Fruit fly (Drosophila melanogaster) whole organism, embryonic: ENCODE measurements around the gene CG13838.

Source experiments
- Ada2b ChIP-seq: fragments of 200-800 bp; sonication (Bioruptor generic); IDR thresholded peaks from 2 replicates; pipeline ENCODE4 v1.3.6; 2022; ENCODE audit warnings: missing biosample characterization, missing genetic modification characterization
- Atf3 ChIP-seq: fragments of 200-800 bp; sonication (Bioruptor generic); optimal IDR thresholded peaks from 3 replicates; lab custom pipeline; 2016; ENCODE audit warnings: missing biosample characterization, missing genetic modification characterization
- CG10209 ChIP-seq: fragments of 200-800 bp; sonication (Bioruptor generic); optimal IDR thresholded peaks from 3 replicates; lab custom pipeline; 2017; ENCODE audit warnings: missing biosample characterization, mild to moderate bottlenecking, missing genetic modification characterization, missing genetic modification reagents
- CG1024 ChIP-seq: fragments of 200-800 bp; sonication (Bioruptor generic); IDR thresholded peaks from 2 replicates; pipeline ENCODE4 v1.3.6; 2022; ENCODE audit warnings: missing biosample characterization, missing genetic modification characterization
- CG10321 ChIP-seq: fragments of 200-800 bp; sonication (Bioruptor generic); IDR thresholded peaks from 2 replicates; pipeline ENCODE4 v1.3.6; 2022; ENCODE audit warnings: missing biosample characterization, missing genetic modification characterization
- CG10366 ChIP-seq: fragments of 200-800 bp; sonication (Bioruptor generic); IDR thresholded peaks from 2 replicates; pipeline ENCODE4 v1.3.6; 2022; ENCODE audit warnings: missing biosample characterization, missing genetic modification characterization
- CG12155 ChIP-seq: fragments of 200-800 bp; sonication (Bioruptor generic); optimal IDR thresholded peaks from 3 replicates; lab custom pipeline; 2016; ENCODE audit warnings: missing biosample characterization, missing genetic modification characterization
- CG12236 ChIP-seq: fragments of 200-800 bp; sonication (Bioruptor generic); optimal IDR thresholded peaks from 2 replicates; lab custom pipeline; 2016; ENCODE audit warnings: missing biosample characterization, missing genetic modification characterization
- CG1647 ChIP-seq: fragments of 200-800 bp; sonication (Bioruptor generic); optimal IDR thresholded peaks from 3 replicates; lab custom pipeline; 2016; ENCODE audit warnings: missing biosample characterization, missing genetic modification characterization
- CG18764 ChIP-seq: fragments of 200-800 bp; sonication (Bioruptor generic); optimal IDR thresholded peaks from 3 replicates; lab custom pipeline; 2016; ENCODE audit warnings: missing biosample characterization, missing genetic modification characterization
- CG2202 ChIP-seq: fragments of 200-800 bp; sonication (Bioruptor generic); optimal IDR thresholded peaks from 2 replicates; lab custom pipeline; 2018; ENCODE audit warnings: missing biosample characterization, mild to moderate bottlenecking, missing genetic modification characterization
- CG2712 ChIP-seq: fragments of 200-800 bp; optimal IDR thresholded peaks from 3 replicates; lab custom pipeline; 2019; ENCODE audit warnings: missing biosample characterization, mild to moderate bottlenecking, missing genetic modification characterization, moderate library complexity
- CG2875 ChIP-seq: fragments of 200-800 bp; sonication (Bioruptor generic); optimal IDR thresholded peaks from 2 replicates; lab custom pipeline; 2017; ENCODE audit warnings: missing biosample characterization, mild to moderate bottlenecking, missing genetic modification characterization, missing genetic modification reagents
- CG30431 ChIP-seq: fragments of 200-800 bp; sonication (Bioruptor generic); optimal IDR thresholded peaks from 2 replicates; lab custom pipeline; 2017; ENCODE audit warnings: missing biosample characterization, missing genetic modification characterization
- CG4730 ChIP-seq: fragments of 200-800 bp; sonication (Bioruptor generic); IDR thresholded peaks from 2 replicates; pipeline ENCODE4 v1.3.6; 2022; ENCODE audit warnings: missing biosample characterization, missing genetic modification characterization
- CG6654 ChIP-seq: fragments of 200-800 bp; sonication (Bioruptor generic); optimal IDR thresholded peaks from 2 replicates; lab custom pipeline; 2017; ENCODE audit warnings: missing biosample characterization, mild to moderate bottlenecking, missing genetic modification characterization
- CG7745 ChIP-seq: fragments of 200-800 bp; sonication (Bioruptor generic); optimal IDR thresholded peaks from 2 replicates; lab custom pipeline; 2018; ENCODE audit warnings: missing biosample characterization, mild to moderate bottlenecking, missing genetic modification characterization, moderate library complexity
- CG8359 ChIP-seq: fragments of 200-800 bp; sonication (Bioruptor generic); optimal IDR thresholded peaks from 2 replicates; lab custom pipeline; 2017; ENCODE audit warnings: missing biosample characterization, mild to moderate bottlenecking, missing genetic modification characterization, borderline replicate concordance
- CG8924 ChIP-seq: fragments of 200-800 bp; optimal IDR thresholded peaks from 3 replicates; lab custom pipeline; 2019; ENCODE audit warnings: missing biosample characterization, mild to moderate bottlenecking, missing genetic modification characterization, moderate library complexity
- CG9609 ChIP-seq: fragments of 200-800 bp; sonication (Bioruptor generic); optimal IDR thresholded peaks from 3 replicates; lab custom pipeline; 2016; ENCODE audit warnings: missing biosample characterization, missing genetic modification characterization
- CG9797 ChIP-seq: fragments of 200-800 bp; sonication (Bioruptor generic); optimal IDR thresholded peaks from 3 replicates; lab custom pipeline; 2018; ENCODE audit warnings: missing biosample characterization, mild to moderate bottlenecking, missing genetic modification characterization
- Camta ChIP-seq: fragments of 200-800 bp; sonication (Bioruptor generic); optimal IDR thresholded peaks from 2 replicates; lab custom pipeline; 2016; ENCODE audit warnings: missing biosample characterization, missing genetic modification characterization
- CoRest ChIP-seq: fragments of 200-800 bp; sonication (Bioruptor generic); optimal IDR thresholded peaks from 3 replicates; lab custom pipeline; 2018; ENCODE audit warnings: missing biosample characterization, mild to moderate bottlenecking, missing genetic modification characterization, moderate library complexity
- Elba2 ChIP-seq: fragments of 200-800 bp; sonication (Bioruptor generic); optimal IDR thresholded peaks from 3 replicates; lab custom pipeline; 2016; ENCODE audit warnings: missing biosample characterization, missing genetic modification characterization
- HLHmδ ChIP-seq: fragments of 200-800 bp; sonication (Bioruptor generic); optimal IDR thresholded peaks from 2 replicates; lab custom pipeline; 2018; ENCODE audit warnings: missing biosample characterization, mild to moderate bottlenecking, missing genetic modification characterization, moderate library complexity
- Hr51 ChIP-seq, 2 experiments: fragments of 200-800 bp; sonication (Bioruptor generic); optimal IDR thresholded peaks; 2 replicates in 1 of 2; 3 replicates in 1 of 2; lab custom pipeline; 2016 to 2018; ENCODE audit warnings: missing biosample characterization in 2 of 2, missing genetic modification characterization in 2 of 2, mild to moderate bottlenecking in 1 of 2, moderate library complexity in 1 of 2
- Optix ChIP-seq: fragments of 200-800 bp; sonication (Bioruptor generic); IDR thresholded peaks from 3 replicates; pipeline ENCODE4 v1.3.6; 2022; ENCODE audit warnings: missing biosample characterization, missing genetic modification characterization
- PHDP ChIP-seq: fragments of 200-800 bp; sonication (Bioruptor generic); optimal IDR thresholded peaks from 3 replicates; lab custom pipeline; 2018; ENCODE audit warnings: missing biosample characterization, mild to moderate bottlenecking, missing genetic modification characterization, moderate library complexity
- Usf ChIP-seq: fragments of 200-800 bp; sonication (Bioruptor generic); optimal IDR thresholded peaks from 2 replicates; lab custom pipeline; 2017; ENCODE audit warnings: missing genotype, missing biosample characterization, missing genetic modification characterization
- abd-A ChIP-seq: fragments of 200-800 bp; sonication (Bioruptor generic); optimal IDR thresholded peaks from 3 replicates; lab custom pipeline; 2019; ENCODE audit warnings: missing biosample characterization, mild to moderate bottlenecking, missing genetic modification characterization, moderate library complexity
- ash1 ChIP-seq: fragments of 200-800 bp; sonication (Bioruptor generic); optimal IDR thresholded peaks from 2 replicates; lab custom pipeline; 2018; ENCODE audit warnings: missing biosample characterization, mild to moderate bottlenecking, missing genetic modification characterization
- caup ChIP-seq: fragments of 200-800 bp; sonication (Bioruptor generic); optimal IDR thresholded peaks from 3 replicates; lab custom pipeline; 2017; ENCODE audit warnings: missing biosample characterization, mild to moderate bottlenecking, missing genetic modification characterization, moderate library complexity; ENCODE audit not compliant: severe bottlenecking
- cg ChIP-seq: fragments of 200-800 bp; sonication (Bioruptor generic); optimal IDR thresholded peaks from 3 replicates; lab custom pipeline; 2019; ENCODE audit warnings: missing biosample characterization, mild to moderate bottlenecking, missing genetic modification characterization, moderate library complexity
- corto ChIP-seq: fragments of 200-800 bp; sonication (Bioruptor generic); optimal IDR thresholded peaks from 2 replicates; lab custom pipeline; 2016; ENCODE audit warnings: missing biosample characterization, mild to moderate bottlenecking, missing genetic modification characterization, moderate library complexity
- crol ChIP-seq: fragments of 200-800 bp; sonication (Bioruptor generic); IDR thresholded peaks from 2 replicates; pipeline ENCODE4 v1.3.6; 2022; ENCODE audit warnings: missing biosample characterization, missing genetic modification characterization
- grn ChIP-seq: fragments of 200-800 bp; sonication (Bioruptor generic); optimal IDR thresholded peaks from 3 replicates; lab custom pipeline; 2017; ENCODE audit warnings: missing biosample characterization, missing genetic modification characterization
- gro ChIP-seq: fragments of 200-800 bp; sonication (Bioruptor generic); optimal IDR thresholded peaks from 2 replicates; lab custom pipeline; 2016; ENCODE audit warnings: missing biosample characterization, missing genetic modification characterization
- inv ChIP-seq: fragments of 200-800 bp; sonication (Bioruptor generic); IDR thresholded peaks from 2 replicates; pipeline ENCODE4 v1.3.6; 2022; ENCODE audit warnings: missing biosample characterization, missing genetic modification characterization; ENCODE audit not compliant: partially characterized antibody
- lab ChIP-seq: fragments of 200-800 bp; sonication (Bioruptor generic); optimal IDR thresholded peaks from 3 replicates; lab custom pipeline; 2017; ENCODE audit warnings: missing biosample characterization, missing genetic modification characterization, mild to moderate bottlenecking, moderate library complexity, missing genetic modification reagents
- lmd ChIP-seq: fragments of 200-800 bp; sonication (Bioruptor generic); IDR thresholded peaks from 2 replicates; pipeline ENCODE4 v1.3.6; 2022; ENCODE audit warnings: missing biosample characterization, missing genetic modification characterization
- maf-S ChIP-seq: fragments of 200-800 bp; sonication (Bioruptor generic); optimal IDR thresholded peaks from 2 replicates; lab custom pipeline; 2016; ENCODE audit warnings: missing biosample characterization, missing genetic modification characterization
- phol ChIP-seq: fragments of 200-800 bp; sonication (Bioruptor generic); optimal IDR thresholded peaks from 3 replicates; lab custom pipeline; 2018; ENCODE audit warnings: missing biosample characterization, mild to moderate bottlenecking, missing genetic modification characterization, moderate library complexity
- pros ChIP-seq: fragments of 200-800 bp; sonication (Bioruptor generic); optimal IDR thresholded peaks from 3 replicates; lab custom pipeline; 2019; ENCODE audit warnings: missing biosample characterization, mild to moderate bottlenecking, missing genetic modification characterization, moderate library complexity
- sima ChIP-seq: fragments of 200-800 bp; sonication (Bioruptor generic); optimal IDR thresholded peaks from 2 replicates; lab custom pipeline; 2016; ENCODE audit warnings: missing biosample characterization, missing genetic modification characterization
- slou ChIP-seq: fragments of 200-800 bp; sonication (Bioruptor generic); optimal IDR thresholded peaks from 3 replicates; lab custom pipeline; 2016; ENCODE audit warnings: missing biosample characterization, missing genetic modification characterization
- so ChIP-seq: fragments of 200-800 bp; sonication (Bioruptor generic); IDR thresholded peaks from 3 replicates; pipeline ENCODE4 v1.3.6; 2022; ENCODE audit warnings: missing biosample characterization, missing genetic modification characterization
- stc ChIP-seq: fragments of 200-800 bp; sonication (Bioruptor generic); IDR thresholded peaks from 2 replicates; pipeline ENCODE4 v1.3.6; 2022; ENCODE audit warnings: missing biosample characterization, missing genetic modification characterization
- tin ChIP-seq: fragments of 200-800 bp; sonication (Bioruptor generic); optimal IDR thresholded peaks from 3 replicates; lab custom pipeline; 2016; ENCODE audit warnings: missing biosample characterization, missing genetic modification characterization
- ttk ChIP-seq: fragments of 200-800 bp; sonication (Bioruptor generic); IDR thresholded peaks from 2 replicates; pipeline ENCODE4 v2.1.2; 2022; ENCODE audit warnings: missing biosample characterization, missing genetic modification characterization
- vvl ChIP-seq: fragments of 200-800 bp; sonication (Bioruptor generic); IDR thresholded peaks from 2 replicates; pipeline ENCODE4 v1.3.6; 2022; ENCODE audit warnings: missing biosample characterization, missing genetic modification characterization

Gene CG13838

DNA sequence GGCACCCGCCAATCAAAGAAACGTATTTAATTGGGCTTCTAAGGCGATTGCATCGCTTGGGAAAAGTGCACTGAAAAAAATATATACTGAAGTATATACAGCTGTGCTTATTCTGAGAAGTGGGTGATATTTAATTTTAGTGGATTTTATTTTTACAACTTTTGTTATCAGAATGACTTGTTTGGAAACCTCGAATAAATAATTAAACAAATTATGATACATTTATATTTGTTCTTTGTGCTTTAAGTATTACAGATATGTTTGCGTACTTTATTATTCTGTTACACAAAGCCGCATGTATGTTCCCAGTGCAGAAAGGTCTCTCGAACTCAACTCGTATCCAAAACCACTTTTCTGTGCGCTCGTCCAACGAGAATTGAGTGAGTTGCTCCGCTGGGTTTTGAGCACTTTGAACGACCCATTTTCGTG, 6.7 kb downstream of the CG13838 start (continued):
- peak; percentile 57; the same call in 1 of the 3 replicates for TF ChIP-seq so (GFP tag; lab: Robert Waterston, UW)
- peak; percentile 52; the same call in 1 of the 2 replicates for TF ChIP-seq CG4730 (GFP tag; lab: Robert Waterston, UW)
- no peak for TF ChIP-seq sima (GFP tag; lab: Kevin White, UChicago)
- TF ChIP-seq ttk (GFP tag; lab: Robert Waterston, UW), result peak; percentile 58; the same call in 1 of the 2 replicates
- TF ChIP-seq CG12155, result peak; percentile 37
- TF ChIP-seq stc (GFP tag; lab: Robert Waterston, UW), result no peak; the same call in none of the 2 replicates
- TF ChIP-seq lab (GFP tag; lab: Kevin White, UChicago), result peak; percentile 75
- peak; percentile 32; the same call in 1 of the 2 replicates for TF ChIP-seq CG1024 (GFP tag; lab: Robert Waterston, UW)
- peak; percentile 37 for TF ChIP-seq CG30431
- TF ChIP-seq lmd (GFP tag; lab: Robert Waterston, UW), result peak; percentile 91
- peak; percentile 59 for TF ChIP-seq Ada2b (GFP tag; lab: Robert Waterston, UW)
- TF ChIP-seq CG2875, result peak; percentile 68
- no peak for TF ChIP-seq HLHmδ (GFP tag; lab: Kevin White, UChicago)
- no peak for TF ChIP-seq CG7745
- peak; percentile 34 for TF ChIP-seq CG2202 (tag; lab: Kevin White, UChicago)
- peak; percentile 74 for TF ChIP-seq CG10209 (GFP tag; lab: Kevin White, UChicago)
- peak; percentile 84 for TF ChIP-seq pros (GFP tag; lab: Kevin White, UChicago)
- peak; percentile 25 for TF ChIP-seq Atf3
- no peak for TF ChIP-seq CG12236 (GFP tag; lab: Kevin White, UChicago)
- TF ChIP-seq crol, result no peak
- peak; percentile 80 for TF ChIP-seq PHDP (tag; lab: Kevin White, UChicago)
- TF ChIP-seq phol (tag; lab: Kevin White, UChicago), result peak; percentile 87
- peak; percentile 33; the same call in 1 of the 2 replicates for TF ChIP-seq CG10366 (GFP tag; lab: Robert Waterston, UW)
- TF ChIP-seq CoRest (tag; lab: Kevin White, UChicago), result peak; percentile 89
- TF ChIP-seq CG9609 (GFP tag; lab: Kevin White, UChicago), result no peak
- TF ChIP-seq Camta (GFP tag; lab: Kevin White, UChicago), result peak; percentile 21
- no peak for TF ChIP-seq Elba2 (GFP tag; lab: Kevin White, UChicago)
- TF ChIP-seq grn, result peak; percentile 68
- TF ChIP-seq ash1 (GFP tag; lab: Kevin White, UChicago), result no peak
- TF ChIP-seq CG10321 (GFP tag; lab: Robert Waterston, UW), result no peak
- peak; percentile 50 for TF ChIP-seq caup (GFP tag; lab: Kevin White, UChicago)
- peak; percentile 25 to 87 for TF ChIP-seq Hr51 (GFP tag; optimal IDR thresholded peaks at IDR 0.05; lab: Kevin White, UChicago)
- TF ChIP-seq slou (GFP tag; lab: Kevin White, UChicago), result peak; percentile 19
- no peak for TF ChIP-seq cg
- TF ChIP-seq abd-A (tag; lab: Kevin White, UChicago), result no peak
- peak; percentile 79 for TF ChIP-seq vvl (GFP tag; lab: Robert Waterston, UW)
- no peak for TF ChIP-seq Optix (GFP tag; lab: Robert Waterston, UW)
- no peak for TF ChIP-seq CG9797 (GFP tag; lab: Kevin White, UChicago)
- peak; percentile 50 for TF ChIP-seq maf-S
- TF ChIP-seq tin, result peak; percentile 66
- TF ChIP-seq Usf (GFP tag; lab: Kevin White, UChicago), result peak; percentile 6
- peak; percentile 12 for TF ChIP-seq CG1647 (GFP tag; lab: Kevin White, UChicago)
- TF ChIP-seq CG18764 (GFP tag; lab: Kevin White, UChicago), result no peak
- peak; percentile 88 for TF ChIP-seq CG2712 (tag; lab: Kevin White, UChicago)
- peak; percentile 60 for TF ChIP-seq CG6654
- no peak for TF ChIP-seq CG8359
- peak; percentile 24 for TF ChIP-seq gro (GFP tag; lab: Kevin White, UChicago)
- no peak for TF ChIP-seq inv (GFP tag; lab: Robert Waterston, UW)
- TF ChIP-seq corto (GFP tag; lab: Kevin White, UChicago), result no peak
- TF ChIP-seq CG8924, result peak; percentile 85
